Fruit fly (Drosophila melanogaster) whole organism, embryonic: ENCODE measurements around the gene CG5805.

Source experiments
- Bdp1 ChIP-seq: fragments of 200-800 bp; sonication (Bioruptor generic); optimal IDR thresholded peaks from 3 replicates; lab custom pipeline; 2016; ENCODE audit warnings: missing biosample characterization, missing genetic modification characterization
- CG10209 ChIP-seq: fragments of 200-800 bp; sonication (Bioruptor generic); optimal IDR thresholded peaks from 3 replicates; lab custom pipeline; 2017; ENCODE audit warnings: missing biosample characterization, mild to moderate bottlenecking, missing genetic modification characterization, missing genetic modification reagents
- CG10267 ChIP-seq: fragments of 200-800 bp; sonication (Bioruptor generic); optimal IDR thresholded peaks from 2 replicates; lab custom pipeline; 2018; ENCODE audit warnings: missing biosample characterization, mild to moderate bottlenecking, missing genetic modification characterization, moderate library complexity
- CG10543 ChIP-seq: fragments of 200-800 bp; sonication (Bioruptor generic); optimal IDR thresholded peaks from 3 replicates; lab custom pipeline; 2017; ENCODE audit warnings: missing biosample characterization, mild to moderate bottlenecking, missing genetic modification characterization, moderate library complexity
- CG11085 ChIP-seq: fragments of 200-800 bp; sonication (Bioruptor generic); IDR thresholded peaks from 2 replicates; pipeline ENCODE4 v1.3.6; 2022; ENCODE audit warnings: missing biosample characterization, missing genetic modification characterization
- CG11560 ChIP-seq: fragments of 200-800 bp; sonication (Bioruptor generic); IDR thresholded peaks from 3 replicates; pipeline ENCODE4 v1.3.6; 2022; ENCODE audit warnings: missing biosample characterization, missing genetic modification characterization
- CG11723 ChIP-seq: fragments of 200-800 bp; sonication (Bioruptor generic); optimal IDR thresholded peaks from 2 replicates; lab custom pipeline; 2017; ENCODE audit warnings: missing biosample characterization, mild to moderate bottlenecking, missing genetic modification characterization
- CG13775 ChIP-seq: fragments of 200-800 bp; sonication (Bioruptor generic); optimal IDR thresholded peaks from 3 replicates; lab custom pipeline; 2017; ENCODE audit warnings: missing biosample characterization, mild to moderate bottlenecking, missing genetic modification characterization
- CG14050 ChIP-seq: fragments of 200-800 bp; sonication (Bioruptor generic); IDR thresholded peaks from 3 replicates; pipeline ENCODE4 v1.3.6; 2022; ENCODE audit warnings: missing biosample characterization, missing genetic modification characterization
- CG14710 ChIP-seq: fragments of 200-800 bp; sonication (Bioruptor generic); optimal IDR thresholded peaks from 3 replicates; lab custom pipeline; 2019; ENCODE audit warnings: missing biosample characterization, mild to moderate bottlenecking, missing genetic modification characterization, moderate library complexity
- CG1603 ChIP-seq: fragments of 200-800 bp; sonication (Bioruptor generic); optimal IDR thresholded peaks from 2 replicates; lab custom pipeline; 2019; ENCODE audit warnings: missing biosample characterization, mild to moderate bottlenecking, missing genetic modification characterization, moderate library complexity
- CG18011 ChIP-seq: fragments of 200-800 bp; sonication (Bioruptor generic); optimal IDR thresholded peaks from 2 replicates; lab custom pipeline; 2017; ENCODE audit warnings: missing biosample characterization, missing genetic modification characterization, mild to moderate bottlenecking, moderate library complexity, missing genotype
- CG18262 ChIP-seq: fragments of 200-800 bp; optimal IDR thresholded peaks from 3 replicates; lab custom pipeline; 2019; ENCODE audit warnings: missing biosample characterization, mild to moderate bottlenecking, missing genetic modification characterization, moderate library complexity
- CG4328 ChIP-seq: fragments of 200-800 bp; sonication (Bioruptor generic); optimal IDR thresholded peaks from 3 replicates; lab custom pipeline; 2017; ENCODE audit warnings: missing biosample characterization, missing genetic modification reagents, missing genetic modification characterization
- CG5245 ChIP-seq: fragments of 200-800 bp; sonication (Bioruptor generic); optimal IDR thresholded peaks from 3 replicates; lab custom pipeline; 2016; ENCODE audit warnings: missing biosample characterization, missing genetic modification characterization
- CG6272 ChIP-seq: fragments of 200-800 bp; sonication (Bioruptor generic); IDR thresholded peaks from 2 replicates; pipeline ENCODE4 v1.3.6; 2022; ENCODE audit warnings: missing biosample characterization, missing genetic modification characterization
- CG7556 ChIP-seq: fragments of 200-800 bp; sonication (Bioruptor generic); optimal IDR thresholded peaks from 2 replicates; lab custom pipeline; 2017; ENCODE audit warnings: missing biosample characterization, mild to moderate bottlenecking, missing genetic modification characterization
- CG7745 ChIP-seq: fragments of 200-800 bp; sonication (Bioruptor generic); optimal IDR thresholded peaks from 2 replicates; lab custom pipeline; 2018; ENCODE audit warnings: missing biosample characterization, mild to moderate bottlenecking, missing genetic modification characterization, moderate library complexity
- CG8359 ChIP-seq: fragments of 200-800 bp; sonication (Bioruptor generic); optimal IDR thresholded peaks from 2 replicates; lab custom pipeline; 2017; ENCODE audit warnings: missing biosample characterization, mild to moderate bottlenecking, missing genetic modification characterization, borderline replicate concordance
- CG8478 ChIP-seq: fragments of >200 bp; optimal IDR thresholded peaks from 2 replicates; lab custom pipeline; 2018
- CG9609 ChIP-seq: fragments of 200-800 bp; sonication (Bioruptor generic); optimal IDR thresholded peaks from 3 replicates; lab custom pipeline; 2016; ENCODE audit warnings: missing biosample characterization, missing genetic modification characterization
- CG9797 ChIP-seq: fragments of 200-800 bp; sonication (Bioruptor generic); optimal IDR thresholded peaks from 3 replicates; lab custom pipeline; 2018; ENCODE audit warnings: missing biosample characterization, mild to moderate bottlenecking, missing genetic modification characterization
- Doc3 ChIP-seq: fragments of 200-800 bp; sonication (Bioruptor generic); IDR thresholded peaks from 3 replicates; pipeline ENCODE4 v1.3.6; 2022; ENCODE audit warnings: missing biosample characterization, missing genetic modification characterization; ENCODE audit not compliant: partially characterized antibody
- Dref ChIP-seq: fragments of 200-800 bp; sonication (Bioruptor generic); IDR thresholded peaks from 2 replicates; pipeline ENCODE4 v1.3.6; 2022; ENCODE audit warnings: missing biosample characterization, missing genetic modification characterization
- ERR ChIP-seq: fragments of 200-800 bp; sonication (Bioruptor generic); optimal IDR thresholded peaks from 2 replicates; lab custom pipeline; 2016; ENCODE audit warnings: missing biosample characterization, missing genetic modification characterization
- Ets65A ChIP-seq: fragments of 200-800 bp; sonication (Bioruptor generic); peaks from one replicate; lab custom pipeline; 2016; ENCODE audit warnings: missing biosample characterization, missing genetic modification characterization
- Hr78 ChIP-seq, 2 experiments: fragments of 200-800 bp in 1 of 2; fragments of >200 bp in 1 of 2; sonication (Bioruptor generic) in 1 of 2; optimal IDR thresholded peaks; 2 replicates each; lab custom pipeline; 2017 to 2019; ENCODE audit warnings: missing biosample characterization in 2 of 2, missing genetic modification characterization in 2 of 2, mild to moderate bottlenecking in 1 of 2, moderate library complexity in 1 of 2
- Lhr ChIP-seq: fragments of 200-800 bp; sonication (Bioruptor generic); optimal IDR thresholded peaks from 3 replicates; lab custom pipeline; 2017; ENCODE audit warnings: mild to moderate bottlenecking, missing biosample characterization, missing genetic modification reagents, missing genetic modification characterization
- Max ChIP-seq: fragments of 200-800 bp; sonication (Bioruptor generic); optimal IDR thresholded peaks from 2 replicates; lab custom pipeline; 2016; ENCODE audit warnings: missing biosample characterization, mild to moderate bottlenecking, missing genetic modification characterization
- NFAT ChIP-seq: fragments of 200-800 bp; sonication (Bioruptor generic); IDR thresholded peaks from 2 replicates; pipeline ENCODE4 v1.3.6; 2022; ENCODE audit warnings: missing biosample characterization, missing genetic modification characterization
- Optix ChIP-seq: fragments of 200-800 bp; sonication (Bioruptor generic); IDR thresholded peaks from 3 replicates; pipeline ENCODE4 v1.3.6; 2022; ENCODE audit warnings: missing biosample characterization, missing genetic modification characterization
- YL-1 ChIP-seq: fragments of 200-800 bp; sonication (Bioruptor generic); optimal IDR thresholded peaks from 3 replicates; lab custom pipeline; 2017; ENCODE audit warnings: missing biosample characterization, mild to moderate bottlenecking, missing genetic modification characterization
- amos ChIP-seq: fragments of 200-800 bp; sonication (Bioruptor generic); IDR thresholded peaks from 2 replicates; pipeline ENCODE4 v1.3.6; 2022; ENCODE audit warnings: missing biosample characterization, missing genetic modification characterization; ENCODE audit not compliant: partially characterized antibody
- bsh ChIP-seq, 2 experiments: fragments of 200-800 bp; sonication (Bioruptor generic); optimal IDR thresholded peaks; 2 replicates each; lab custom pipeline; 2017 to 2018; ENCODE audit warnings: mild to moderate bottlenecking in 2 of 2, missing biosample characterization in 2 of 2, missing genetic modification characterization in 2 of 2, moderate library complexity in 1 of 2
- cg ChIP-seq: fragments of 200-800 bp; sonication (Bioruptor generic); optimal IDR thresholded peaks from 3 replicates; lab custom pipeline; 2019; ENCODE audit warnings: missing biosample characterization, mild to moderate bottlenecking, missing genetic modification characterization, moderate library complexity
- chinmo ChIP-seq: fragments of 200-800 bp; sonication (Bioruptor generic); IDR thresholded peaks from 4 replicates; pipeline ENCODE4 v1.3.6; 2022; ENCODE audit warnings: missing biosample characterization, missing genetic modification characterization; ENCODE audit not compliant: partially characterized antibody
- dimm ChIP-seq: fragments of 200-800 bp; sonication (Bioruptor generic); IDR thresholded peaks from 2 replicates; pipeline ENCODE4 v1.3.6; 2022; ENCODE audit warnings: missing biosample characterization, missing genetic modification characterization
- dysf ChIP-seq: fragments of 200-800 bp; sonication (Bioruptor generic); IDR thresholded peaks from 3 replicates; pipeline ENCODE4 v1.3.6; 2022; ENCODE audit warnings: missing biosample characterization, missing genetic modification characterization
- fd102C ChIP-seq: fragments of 200-800 bp; sonication (Bioruptor generic); optimal IDR thresholded peaks from 2 replicates; lab custom pipeline; 2018; ENCODE audit warnings: missing biosample characterization, mild to moderate bottlenecking, missing genetic modification characterization, moderate library complexity
- fd3F ChIP-seq: fragments of 200-800 bp; sonication (Bioruptor generic); optimal IDR thresholded peaks from 2 replicates; lab custom pipeline; 2018; ENCODE audit warnings: missing biosample characterization, mild to moderate bottlenecking, missing genetic modification characterization, moderate library complexity
- gcm ChIP-seq: fragments of 200-800 bp; sonication (Bioruptor generic); optimal IDR thresholded peaks from 2 replicates; lab custom pipeline; 2019; ENCODE audit warnings: missing biosample characterization, mild to moderate bottlenecking, missing genetic modification characterization, moderate library complexity
- gem ChIP-seq: fragments of 200-800 bp; sonication (Bioruptor generic); optimal IDR thresholded peaks from 2 replicates; lab custom pipeline; 2019; ENCODE audit warnings: missing biosample characterization, mild to moderate bottlenecking, missing genetic modification characterization, moderate library complexity
- jing ChIP-seq: fragments of 200-800 bp; sonication (Bioruptor generic); optimal IDR thresholded peaks from 2 replicates; lab custom pipeline; 2018; ENCODE audit warnings: missing biosample characterization, mild to moderate bottlenecking, missing genetic modification characterization
- klu ChIP-seq: fragments of 200-800 bp; sonication (Bioruptor generic); IDR thresholded peaks from 2 replicates; pipeline ENCODE4 v1.3.6; 2022; ENCODE audit warnings: missing biosample characterization, missing genetic modification characterization
- lab ChIP-seq: fragments of 200-800 bp; sonication (Bioruptor generic); optimal IDR thresholded peaks from 3 replicates; lab custom pipeline; 2017; ENCODE audit warnings: missing biosample characterization, missing genetic modification characterization, mild to moderate bottlenecking, moderate library complexity, missing genetic modification reagents
- pb ChIP-seq: fragments of 200-800 bp; sonication (Bioruptor generic); optimal IDR thresholded peaks from 3 replicates; lab custom pipeline; 2016; ENCODE audit warnings: missing biosample characterization, missing genetic modification characterization
- peb ChIP-seq: fragments of 200-800 bp; sonication (Bioruptor generic); IDR thresholded peaks from 2 replicates; pipeline ENCODE4 v1.3.6; 2022; ENCODE audit warnings: missing biosample characterization, missing genetic modification characterization
- pnt ChIP-seq: fragments of 200-800 bp; sonication (Bioruptor generic); optimal IDR thresholded peaks from 3 replicates; lab custom pipeline; 2016; ENCODE audit warnings: missing biosample characterization, missing genetic modification characterization
- sug ChIP-seq: fragments of 200-800 bp; optimal IDR thresholded peaks from 2 replicates; lab custom pipeline; 2019; ENCODE audit warnings: missing biosample characterization, mild to moderate bottlenecking, missing genetic modification characterization, moderate library complexity

CG5805 gene

dm6 chr3R:24809576-24810279 lies 22.5 kb upstream of the CG5805 start (continued):
- TF ChIP-seq CG9797 (GFP tag; lab: Kevin White, UChicago) (no peak), Ets65A (GFP tag; lab: Kevin White, UChicago) (no peak), Doc3 (no peak), ERR (GFP tag; lab: Kevin White, UChicago) (no peak), CG11560 (tag; lab: Robert Waterston, UW) (no peak), pnt (no peak), cg (GFP tag; lab: Kevin White, UChicago) (no peak), CG14710 (tag; lab: Kevin White, UChicago) (peak; percentile 57), pb (GFP tag; lab: Kevin White, UChicago) (no peak), jing (GFP tag; lab: Kevin White, UChicago) (no peak), CG1603 (no peak), gcm (GFP tag; lab: Kevin White, UChicago) (peak; percentile 44), sug (tag; lab: Kevin White, UChicago) (peak; percentile 44), Bdp1 (GFP tag; lab: Kevin White, UChicago) (no peak), Lhr (no peak), CG9609 (GFP tag; lab: Kevin White, UChicago) (no peak), lab (GFP tag; lab: Kevin White, UChicago) (no peak), CG8478 (lab: Kevin White, UChicago) (no peak), CG18262 (no peak), amos (GFP tag; lab: Robert Waterston, UW) (no peak), NFAT (GFP tag; lab: Robert Waterston, UW) (no peak), chinmo (0 out of 4 replicates have a peak, but pooled peaks have one; percentile 21), CG10543 (GFP tag; lab: Kevin White, UChicago) (peak; percentile 48), CG11085 (GFP tag; lab: Robert Waterston, UW) (no peak), Max (no peak), fd3F (GFP tag; lab: Kevin White, UChicago) (peak; percentile 61), dimm (no peak), CG10267 (tag; lab: Kevin White, UChicago) (peak; percentile 2), CG8359 (GFP tag; lab: Kevin White, UChicago) (peak; percentile 54), CG4328 (peak; percentile 61), CG18011 (GFP tag; lab: Kevin White, UChicago) (no peak), gem (tag; lab: Kevin White, UChicago) (no peak), peb (GFP tag; lab: Robert Waterston, UW) (no peak), fd102C (GFP tag; lab: Kevin White, UChicago) (no peak), YL-1 (GFP tag; lab: Kevin White, UChicago) (no peak), CG7745 (tag; lab: Kevin White, UChicago) (no peak), CG7556 (no peak), CG6272 (GFP tag; lab: Robert Waterston, UW) (no peak), bsh (GFP tag; optimal IDR thresholded peaks at IDR 0.05; lab: Kevin White, UChicago) (peak in 1 of 2 experiments; percentile 59), Dref (no peak), CG13775 (GFP tag; lab: Kevin White, UChicago) (no peak), CG11723 (GFP tag; lab: Kevin White, UChicago) (no peak), CG10209 (peak; percentile 63), klu (GFP tag; lab: Robert Waterston, UW) (no peak), Optix (GFP tag; lab: Robert Waterston, UW) (no peak), Hr78 (GFP tag; optimal IDR thresholded peaks at IDR 0.05; lab: Kevin White, UChicago) (peak in 1 of 2 experiments; percentile 33), CG14050 (GFP tag; lab: Robert Waterston, UW) (no peak), CG5245 (GFP tag; lab: Kevin White, UChicago) (no peak), dysf (no peak)
